Worm (Caenorhabditis elegans): ENCODE results near the gene B0303.11.

Gene B0303.11

ce11 chrIII:8710310-8710709 is at the start of gene B0303.11:
Gene B0303.11 (minus strand): TSS chrIII:8710410.
- TF ChIP-seq pha-4 (tag; optimal IDR thresholded peaks at IDR 0.05) (no peak), elt-3 (tag; optimal IDR thresholded peaks at IDR 0.05) (no peak), bed-3 (GFP tag; optimal IDR thresholded peaks at IDR 0.05) (no peak), cnd-1 (tag; optimal IDR thresholded peaks at IDR 0.05) (no peak), zip-8 (tag; optimal IDR thresholded peaks at IDR 0.05) (no peak), ceh-43 (GFP tag; optimal IDR thresholded peaks at IDR 0.05) (no peak), ceh-83 (GFP tag; optimal IDR thresholded peaks at IDR 0.05) (no peak)

- TF ChIP-seq elt-1 (tag; optimal IDR thresholded peaks at IDR 0.05; ENCODE audit: borderline replicate concordance, insufficient read depth) = no peak
- TF ChIP-seq nhr-237 (tag; optimal IDR thresholded peaks at IDR 0.05) = no peak
- no peak for TF ChIP-seq lin-13 (tag; optimal IDR thresholded peaks at IDR 0.05)
- no peak for TF ChIP-seq hlh-1 (tag; optimal IDR thresholded peaks at IDR 0.05)
- no peak for TF ChIP-seq mls-2 (tag; optimal IDR thresholded peaks at IDR 0.05)
- no peak for TF ChIP-seq ham-2 (GFP tag; optimal IDR thresholded peaks at IDR 0.05)
- no peak for TF ChIP-seq nhr-2 (tag; optimal IDR thresholded peaks at IDR 0.05)
- TF ChIP-seq ces-1 (GFP tag; optimal IDR thresholded peaks at IDR 0.05) = no peak
- TF ChIP-seq lin-32 (GFP tag; optimal IDR thresholded peaks at IDR 0.05) = no peak
- TF ChIP-seq bed-3 (GFP tag; optimal IDR thresholded peaks at IDR 0.05) = no peak
- TF ChIP-seq cnd-1 (tag; optimal IDR thresholded peaks at IDR 0.05) = no peak
- TF ChIP-seq pha-4 (tag; optimal IDR thresholded peaks at IDR 0.05) = no peak
- TF ChIP-seq elt-3 (tag; optimal IDR thresholded peaks at IDR 0.05) = no peak
- no peak for TF ChIP-seq snpc-4 (tag; optimal IDR thresholded peaks at IDR 0.05)
- no peak for TF ChIP-seq mep-1 (tag; optimal IDR thresholded peaks at IDR 0.05)
- TF ChIP-seq sptf-1 (tag; optimal IDR thresholded peaks at IDR 0.05) = no peak
- no peak for TF ChIP-seq ztf-11 (tag; optimal IDR thresholded peaks at IDR 0.05)
- TF ChIP-seq mab-5 (tag; optimal IDR thresholded peaks at IDR 0.05) = no peak
Observed at ce11 chrIII:8754682-8755081, 44.5 kb upstream of the B0303.11 start, which contains the start of gene tomm-70. Gene tomm-70 (minus strand): TSS chrIII:8754750.

ce11 chrIII:8750606-8751005 is 40.4 kb upstream of the B0303.11 start, which contains the start of gene ugtp-1:
Gene ugtp-1 (minus strand): TSS chrIII:8750706.
- TF ChIP-seq elt-1 (tag; optimal IDR thresholded peaks at IDR 0.05; ENCODE audit: borderline replicate concordance, insufficient read depth) (peak; percentile 1), ceh-83 (GFP tag; optimal IDR thresholded peaks at IDR 0.05) (no peak)

- TF ChIP-seq nhr-237 (tag; optimal IDR thresholded peaks at IDR 0.05) (peak; percentile 7), ces-1 (GFP tag; optimal IDR thresholded peaks at IDR 0.05) (no peak), pha-4 (tag; optimal IDR thresholded peaks at IDR 0.05) (peak; percentile 50)
Observed at ce11 chrIII:8749487-8749886, 39.3 kb upstream of the B0303.11 start, which contains the start of gene sma-2. Gene sma-2 (plus strand): TSS chrIII:8749680.

ce11 chrIII:8748620-8749019 is 38.4 kb upstream of the B0303.11 start:
- TF ChIP-seq nhr-237 (tag; optimal IDR thresholded peaks at IDR 0.05) (no peak), lin-32 (GFP tag; optimal IDR thresholded peaks at IDR 0.05) (no peak), nhr-76 (tag; optimal IDR thresholded peaks at IDR 0.05) (no peak), bed-3 (GFP tag; optimal IDR thresholded peaks at IDR 0.05) (no peak), mep-1 (tag; optimal IDR thresholded peaks at IDR 0.05) (no peak), sptf-1 (tag; optimal IDR thresholded peaks at IDR 0.05) (no peak), drap-1 (GFP tag; optimal IDR thresholded peaks at IDR 0.05) (no peak), elt-3 (tag; optimal IDR thresholded peaks at IDR 0.05) (no peak), cnd-1 (tag; optimal IDR thresholded peaks at IDR 0.05) (no peak), M03D4.4 (tag; optimal IDR thresholded peaks at IDR 0.05) (no peak), unc-120 (tag; optimal IDR thresholded peaks at IDR 0.05; ENCODE audit: poor library complexity, severe bottlenecking) (no peak), mls-2 (tag; optimal IDR thresholded peaks at IDR 0.05) (no peak), unc-39 (tag; optimal IDR thresholded peaks at IDR 0.05) (no peak)

ce11 chrIII:8745214-8745613 is 35.0 kb upstream of the B0303.11 start:
- no peak for TF ChIP-seq lin-13 (tag; optimal IDR thresholded peaks at IDR 0.05)
- TF ChIP-seq tbx-8 (GFP tag; optimal IDR thresholded peaks at IDR 0.05) = no peak
- no peak for TF ChIP-seq cnd-1 (tag; optimal IDR thresholded peaks at IDR 0.05)
- no peak for TF ChIP-seq ceh-83 (GFP tag; optimal IDR thresholded peaks at IDR 0.05)
- TF ChIP-seq elt-1 (tag; optimal IDR thresholded peaks at IDR 0.05; ENCODE audit: borderline replicate concordance, insufficient read depth) = no peak
- TF ChIP-seq nhr-237 (tag; optimal IDR thresholded peaks at IDR 0.05) = no peak
- TF ChIP-seq blmp-1 (tag; optimal IDR thresholded peaks at IDR 0.05) = no peak
- TF ChIP-seq unc-62 (GFP tag; optimal IDR thresholded peaks at IDR 0.05) = no peak
- no peak for TF ChIP-seq M03D4.4 (tag; optimal IDR thresholded peaks at IDR 0.05)
- TF ChIP-seq nhr-28 (tag; optimal IDR thresholded peaks at IDR 0.05) = no peak
- TF ChIP-seq nhr-12 (tag; optimal IDR thresholded peaks at IDR 0.05) = no peak
- no peak for TF ChIP-seq drap-1 (GFP tag; optimal IDR thresholded peaks at IDR 0.05)
- TF ChIP-seq ceh-43 (GFP tag; optimal IDR thresholded peaks at IDR 0.05) = no peak
- no peak for TF ChIP-seq pha-4 (tag; optimal IDR thresholded peaks at IDR 0.05)
- no peak for TF ChIP-seq ham-2 (GFP tag; optimal IDR thresholded peaks at IDR 0.05)
- TF ChIP-seq unc-120 (tag; optimal IDR thresholded peaks at IDR 0.05; ENCODE audit: poor library complexity, severe bottlenecking) = no peak
- TF ChIP-seq nhr-2 (tag; optimal IDR thresholded peaks at IDR 0.05) = no peak
